Fruit fly (Drosophila melanogaster): Measurements from ENCODE around the gene PNUTS.
A peak's percentile ranks its signal among the peaks of the same experiment; 100 is the strongest.

- TF ChIP-seq CG1620 (GFP tag; optimal IDR thresholded peaks at IDR 0.05), result no peak
- no peak for TF ChIP-seq Hr96 (GFP tag; optimal IDR thresholded peaks at IDR 0.05)
- no peak for TF ChIP-seq cic (GFP tag; optimal IDR thresholded peaks at IDR 0.05)
- TF ChIP-seq pad (GFP tag; optimal IDR thresholded peaks at IDR 0.05), result peak; percentile 10
- TF ChIP-seq CG5204 (GFP tag; optimal IDR thresholded peaks at IDR 0.05), result no peak
- TF ChIP-seq CG7045 (GFP tag; optimal IDR thresholded peaks at IDR 0.05), result no peak
- no peak for TF ChIP-seq cnc (optimal IDR thresholded peaks at IDR 0.05)
- TF ChIP-seq CG12768 (GFP tag; optimal IDR thresholded peaks at IDR 0.05), result no peak
- no peak for TF ChIP-seq kay (GFP tag; ENCODE audit: borderline replicate concordance)
- TF ChIP-seq tj (GFP tag; optimal IDR thresholded peaks at IDR 0.05), result no peak
- TF ChIP-seq Mnt (GFP tag; optimal IDR thresholded peaks at IDR 0.05), result peak; percentile 29
- no peak for TF ChIP-seq bab1 (GFP tag; optimal IDR thresholded peaks at IDR 0.05)
Observed at dm6 chr2L:857897-858517, 12.3 kb upstream of the PNUTS start.
